Worm (Caenorhabditis elegans): ENCODE data around the gene alh-13.
A peak's percentile ranks its signal among the peaks of the same experiment; 100 is the strongest.

Gene alh-13

ce11 chrX:12754043-12754442, 28.2 kb upstream of the alh-13 start:
- TF ChIP-seq efl-1 (optimal IDR thresholded peaks at IDR 0.05), result no peak
- TF ChIP-seq efl-1 (GFP tag; optimal IDR thresholded peaks at IDR 0.05 in 1 of 2), result peak in 1 of 2 experiments; percentile 60
- no peak for TF ChIP-seq lin-15B (tag; optimal IDR thresholded peaks at IDR 0.05)

DNA sequence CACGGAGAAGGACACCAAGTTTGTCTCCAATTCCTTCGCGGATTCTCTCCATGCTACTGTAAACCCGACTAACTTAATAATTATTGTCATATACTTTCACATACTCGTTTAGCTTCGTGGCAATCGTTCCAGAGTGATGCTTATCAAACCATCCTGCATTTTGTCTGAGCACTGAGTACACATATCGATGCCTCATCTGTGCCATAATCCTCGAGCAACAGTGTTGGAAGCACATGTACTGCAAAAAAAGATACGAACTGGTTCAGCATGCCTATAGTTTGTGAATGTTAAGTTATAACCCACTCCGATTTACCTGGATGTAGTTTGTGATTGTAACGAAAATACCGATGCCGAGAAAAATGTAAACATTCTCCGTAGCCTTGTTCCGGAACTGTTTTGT, 27.2 kb upstream of the alh-13 start:
- TF ChIP-seq nhr-90 (tag; optimal IDR thresholded peaks at IDR 0.05; ENCODE audit: poor library complexity) (no peak), ztf-4 (tag; optimal IDR thresholded peaks at IDR 0.05) (no peak), mep-1 (tag; optimal IDR thresholded peaks at IDR 0.05) (no peak), nhr-28 (tag; optimal IDR thresholded peaks at IDR 0.05) (no peak), egl-13 (tag; optimal IDR thresholded peaks at IDR 0.05) (no peak), pqm-1 (tag; optimal IDR thresholded peaks at IDR 0.05) (no peak), ces-1 (GFP tag; optimal IDR thresholded peaks at IDR 0.05) (no peak), nhr-84 (tag; optimal IDR thresholded peaks at IDR 0.05) (no peak), mdl-1 (tag; optimal IDR thresholded peaks at IDR 0.05) (no peak), elt-3 (tag; optimal IDR thresholded peaks at IDR 0.05) (no peak), C16A3.4 (tag; optimal IDR thresholded peaks at IDR 0.05) (no peak)

DNA sequence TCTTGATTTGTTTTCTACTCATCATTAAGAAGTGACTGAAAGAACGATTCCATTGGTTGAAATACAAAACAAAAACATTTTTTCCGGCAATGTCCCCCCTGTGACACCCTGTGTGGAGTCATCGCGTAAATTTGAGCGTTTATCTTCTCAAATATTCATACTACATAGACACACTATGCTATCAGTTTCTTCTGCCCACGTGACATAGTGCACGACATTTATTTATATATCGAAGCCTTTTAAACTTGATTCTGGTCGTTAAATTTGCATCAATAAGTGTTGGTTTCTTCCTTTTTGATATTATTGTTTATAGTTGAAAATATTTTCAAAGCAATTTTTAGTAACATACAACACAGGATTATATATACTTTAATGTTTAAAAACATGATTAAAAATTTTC, 23.2 kb upstream of the alh-13 start:
- TF ChIP-seq rnt-1 (tag; optimal IDR thresholded peaks at IDR 0.05), result no peak
- no peak for TF ChIP-seq mdl-1 (tag; optimal IDR thresholded peaks at IDR 0.05)
- no peak for TF ChIP-seq aly-2 (tag; optimal IDR thresholded peaks at IDR 0.05)
- TF ChIP-seq nhr-12 (tag; optimal IDR thresholded peaks at IDR 0.05), result no peak
- TF ChIP-seq hlh-17 (GFP tag; optimal IDR thresholded peaks at IDR 0.05; ENCODE audit: borderline replicate concordance), result no peak
- peak; percentile 18 for TF ChIP-seq nhr-71 (tag; optimal IDR thresholded peaks at IDR 0.05)
- TF ChIP-seq elt-2 (tag; optimal IDR thresholded peaks at IDR 0.05), result peak; percentile 35
- peak; percentile 13 for TF ChIP-seq nhr-20 (tag; optimal IDR thresholded peaks at IDR 0.05)
- no peak for TF ChIP-seq ceh-63 (GFP tag; optimal IDR thresholded peaks at IDR 0.05)
- TF ChIP-seq lin-35 (GFP tag; optimal IDR thresholded peaks at IDR 0.05), result peak in 1 of 2 experiments; percentile 20
- no peak for TF ChIP-seq nhr-237 (tag; optimal IDR thresholded peaks at IDR 0.05)
- TF ChIP-seq ets-5 (GFP tag; IDR thresholded peaks at IDR 0.05), result no peak
- TF ChIP-seq xbp-1 (tag; optimal IDR thresholded peaks at IDR 0.05), result no peak
- TF ChIP-seq nhr-90 (tag; optimal IDR thresholded peaks at IDR 0.05; ENCODE audit: poor library complexity), result no peak
- no peak for TF ChIP-seq aha-1 (tag; optimal IDR thresholded peaks at IDR 0.05)
- no peak for TF ChIP-seq nhr-76 (tag; optimal IDR thresholded peaks at IDR 0.05)
- no peak for TF ChIP-seq pqm-1 (tag; optimal IDR thresholded peaks at IDR 0.05)

ce11 chrX:12759642-12760041, 22.6 kb upstream of the alh-13 start:
- TF ChIP-seq fkh-4 (tag; optimal IDR thresholded peaks at IDR 0.05; ENCODE audit: borderline replicate concordance), result no peak
- peak; percentile 54 for TF ChIP-seq snu-23 (GFP tag; optimal IDR thresholded peaks at IDR 0.05)
- peak; percentile 63 for TF ChIP-seq lin-14 (GFP tag; optimal IDR thresholded peaks at IDR 0.05)
- no peak for TF ChIP-seq efl-1 (optimal IDR thresholded peaks at IDR 0.05)
- TF ChIP-seq efl-1 (GFP tag; optimal IDR thresholded peaks at IDR 0.05 in 1 of 2), result peak in 1 of 2 experiments; percentile 58
- TF ChIP-seq nhr-20 (tag; optimal IDR thresholded peaks at IDR 0.05), result peak; percentile 91
- TF ChIP-seq hpl-2 (GFP tag; optimal IDR thresholded peaks at IDR 0.05), result no peak
- TF ChIP-seq lir-3 (tag; optimal IDR thresholded peaks at IDR 0.05; ENCODE audit: poor library complexity), result peak; percentile 53
- no peak for TF ChIP-seq mef-2 (tag; optimal IDR thresholded peaks at IDR 0.05)
- TF ChIP-seq ztf-4 (tag; optimal IDR thresholded peaks at IDR 0.05), result no peak
- TF ChIP-seq nhr-71 (tag; optimal IDR thresholded peaks at IDR 0.05), result peak; percentile 67
- TF ChIP-seq nhr-19 (GFP tag; conservative IDR thresholded peaks at IDR 0.05), result peak; percentile 37; the same call in 1 of the 2 replicates
- TF ChIP-seq elt-2 (tag; optimal IDR thresholded peaks at IDR 0.05), result peak; percentile 71
- peak; percentile 89 for TF ChIP-seq nhr-85 (tag)
- TF ChIP-seq lin-35 (GFP tag; optimal IDR thresholded peaks at IDR 0.05), result peak in 1 of 2 experiments; percentile 67
- peak; percentile 71 for TF ChIP-seq blmp-1 (tag; optimal IDR thresholded peaks at IDR 0.05)
- no peak for TF ChIP-seq nhr-84 (tag; optimal IDR thresholded peaks at IDR 0.05)
- TF ChIP-seq elt-3 (tag; optimal IDR thresholded peaks at IDR 0.05), result peak in 5 of 6 experiments; percentile 34 to 73 (median 44)
- peak; percentile 40 for TF ChIP-seq tbx-2 (tag; optimal IDR thresholded peaks at IDR 0.05)
- no peak for TF ChIP-seq ztf-11 (tag; optimal IDR thresholded peaks at IDR 0.05)
- TF ChIP-seq mdl-1 (tag; optimal IDR thresholded peaks at IDR 0.05), result peak in 1 of 2 experiments; percentile 73
- TF ChIP-seq nhr-90 (tag; optimal IDR thresholded peaks at IDR 0.05; ENCODE audit: poor library complexity), result peak; percentile 57
- TF ChIP-seq mep-1 (tag; optimal IDR thresholded peaks at IDR 0.05), result peak; percentile 47
